Worm (Caenorhabditis elegans) whole organism, L1 larva: ENCODE measurements around the gene R02E4.3.

Source experiments
- aly-2 ChIP-seq: fragments of 150-350 bp; optimal IDR thresholded peaks from 2 replicates; lab custom pipeline; 2014; ENCODE audit warnings: missing biosample characterization, missing genetic modification characterization
- ceh-8 ChIP-seq: fragments of 200-800 bp; sonication (Bioruptor generic); optimal IDR thresholded peaks from 2 replicates; lab custom pipeline; 2018; ENCODE audit warnings: mild to moderate bottlenecking, missing genetic modification characterization, moderate library complexity, missing compliant biosample characterization
- mdl-1 ChIP-seq, 2 experiments: fragments of 150-350 bp; optimal IDR thresholded peaks; 2 replicates each; lab custom pipeline; 2014 to 2017; ENCODE audit warnings: missing biosample characterization in 2 of 2, missing genetic modification characterization in 2 of 2, inconsistent platforms in 1 of 2
- nhr-237 ChIP-seq: fragments of 150-350 bp; optimal IDR thresholded peaks from 2 replicates; lab custom pipeline; 2014; ENCODE audit warnings: missing biosample characterization, missing genetic modification characterization
- nhr-28 ChIP-seq: fragments of 150-350 bp; optimal IDR thresholded peaks from 2 replicates; lab custom pipeline; 2014; ENCODE audit warnings: missing biosample characterization, missing genetic modification characterization
- nhr-84 ChIP-seq: sonication (generic microtip); optimal IDR thresholded peaks from 2 replicates; lab custom pipeline; 2017; ENCODE audit warnings: missing biosample characterization, missing genetic modification characterization
- nhr-90 ChIP-seq: sonication (generic microtip); optimal IDR thresholded peaks from 2 replicates; lab custom pipeline; 2016; ENCODE audit warnings: mild to moderate bottlenecking, missing genetic modification characterization, missing compliant biosample characterization; ENCODE audit not compliant: poor library complexity
- snpc-4 ChIP-seq: fragments of 150-350 bp; optimal IDR thresholded peaks from 2 replicates; lab custom pipeline; 2014; ENCODE audit warnings: missing biosample characterization, missing genetic modification characterization
- zag-1 ChIP-seq: fragments of 150-350 bp; optimal IDR thresholded peaks from 2 replicates; lab custom pipeline; 2014; ENCODE audit warnings: missing biosample characterization, missing genetic modification characterization
- ztf-4 ChIP-seq: fragments of 150-350 bp; optimal IDR thresholded peaks from 2 replicates; lab custom pipeline; 2014; ENCODE audit warnings: missing biosample characterization, missing genetic modification characterization

DNA sequence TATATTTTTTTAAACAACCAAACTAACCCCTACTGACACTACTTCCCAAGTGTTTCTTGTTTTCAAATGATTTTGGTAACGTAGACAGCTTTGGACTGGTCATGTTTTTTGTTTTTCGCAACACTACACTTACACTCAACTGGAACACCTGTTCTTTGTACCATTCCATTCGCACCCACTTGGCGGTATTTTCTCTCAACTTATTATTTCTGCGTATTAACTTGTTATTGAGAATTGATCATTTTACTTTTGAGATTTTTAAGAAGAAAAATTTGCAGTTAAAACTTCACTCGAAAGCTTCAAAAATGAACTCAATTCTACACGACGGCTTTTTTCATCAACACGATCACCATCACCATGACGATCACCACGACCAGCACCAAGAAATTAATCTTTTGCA, 32.9 kb upstream of the R02E4.3 start, which contains the start of gene ZK470.2:
- no peak for TF ChIP-seq ceh-8 (GFP tag; lab: Kevin White, UChicago)
- TF ChIP-seq aly-2 (tag; lab: Kevin White, UChicago), result no peak
- TF ChIP-seq nhr-237 (tag; lab: Kevin White, UChicago), result no peak
- TF ChIP-seq ztf-4, result no peak
- no peak for TF ChIP-seq zag-1 (tag; lab: Kevin White, UChicago)
- TF ChIP-seq nhr-84 (tag; lab: Kevin White, UChicago), result no peak
- TF ChIP-seq snpc-4 (tag; lab: Kevin White, UChicago), result no peak
- no peak for TF ChIP-seq nhr-90 (tag; lab: Kevin White, UChicago)
- TF ChIP-seq mdl-1 (tag; optimal IDR thresholded peaks at IDR 0.05; lab: Kevin White, UChicago), result no peak
- no peak for TF ChIP-seq nhr-28 (tag; lab: Kevin White, UChicago)
